Fruit fly (Drosophila melanogaster) whole organism, wandering third instar larva: ENCODE results near the gene CG4069.

Experiments
- Abd-B ChIP-seq: fragments of >200 bp; optimal IDR thresholded peaks from 2 replicates; lab custom pipeline; 2017; ENCODE audit warnings: missing biosample characterization, missing genetic modification characterization
- CG32264 ChIP-seq: fragments of 200-800 bp; sonication (Bioruptor generic); optimal IDR thresholded peaks from 2 replicates; lab custom pipeline; 2016; ENCODE audit warnings: missing biosample characterization, missing genetic modification characterization
- CG9705 ChIP-seq: fragments of 200-800 bp; sonication (Bioruptor generic); optimal IDR thresholded peaks from 2 replicates; lab custom pipeline; 2018; ENCODE audit warnings: missing biosample characterization, mild to moderate bottlenecking, missing genetic modification characterization
- CrebA ChIP-seq: fragments of 200-800 bp; sonication (Bioruptor generic); optimal IDR thresholded peaks from 2 replicates; lab custom pipeline; 2016; ENCODE audit warnings: missing biosample characterization, mild to moderate bottlenecking, missing genetic modification characterization, borderline replicate concordance
- Dfd ChIP-seq: fragments of >200 bp; optimal IDR thresholded peaks from 2 replicates; lab custom pipeline; 2017; ENCODE audit warnings: missing biosample characterization, missing genetic modification characterization
- Dif ChIP-seq: fragments of 200-275, 200-300 bp; sonication (Bioruptor generic); optimal IDR thresholded peaks from 2 replicates; lab custom pipeline; 2018; ENCODE audit warnings: missing biosample characterization, missing genetic modification characterization; ENCODE audit not compliant: partially characterized antibody
- GATAd ChIP-seq: sonication (Bioruptor generic); optimal IDR thresholded peaks from 2 replicates; lab custom pipeline; 2016; ENCODE audit warnings: missing biosample characterization, missing genetic modification characterization
- HLH106 ChIP-seq: fragments of 200-800 bp; optimal IDR thresholded peaks from 3 replicates; lab custom pipeline; 2019; ENCODE audit warnings: missing biosample characterization, mild to moderate bottlenecking, missing genetic modification characterization, moderate library complexity
- Hnf4 ChIP-seq: fragments of 200-800 bp; sonication (Bioruptor generic); optimal IDR thresholded peaks from 2 replicates; lab custom pipeline; 2016; ENCODE audit warnings: missing biosample characterization, mild to moderate bottlenecking, missing genetic modification characterization
- Hr78 ChIP-seq: fragments of >200 bp; optimal IDR thresholded peaks from 2 replicates; lab custom pipeline; 2017; ENCODE audit warnings: missing biosample characterization, missing genetic modification characterization
- Hr83 ChIP-seq: fragments of 200-300 bp; sonication (Bioruptor generic); optimal IDR thresholded peaks from 2 replicates; lab custom pipeline; 2016; ENCODE audit warnings: missing biosample characterization, mild to moderate bottlenecking, missing genetic modification characterization, moderate library complexity; ENCODE audit not compliant: poor library complexity, severe bottlenecking
- Jra ChIP-seq: sonication (Bioruptor generic); optimal IDR thresholded peaks from 2 replicates; lab custom pipeline; 2016; ENCODE audit warnings: missing biosample characterization, missing genetic modification characterization
- Mio ChIP-seq: sonication (Bioruptor generic); optimal IDR thresholded peaks from 2 replicates; lab custom pipeline; 2016; ENCODE audit warnings: missing biosample characterization, missing genetic modification characterization
- Myc ChIP-seq: fragments of >200 bp; optimal IDR thresholded peaks from 2 replicates; lab custom pipeline; 2017
- N ChIP-seq: fragments of >200 bp; optimal IDR thresholded peaks from 2 replicates; lab custom pipeline; 2018; ENCODE audit warnings: missing biosample characterization, missing external identifiers, missing genetic modification characterization
- OdsH ChIP-seq: fragments of 200-800 bp; sonication (Bioruptor generic); optimal IDR thresholded peaks from 2 replicates; lab custom pipeline; 2016; ENCODE audit warnings: missing biosample characterization, mild to moderate bottlenecking, missing genetic modification characterization
- Rel ChIP-seq, 2 experiments: fragments of 200-800 bp; sonication (Bioruptor generic) in 1 of 2; optimal IDR thresholded peaks; 2 replicates in 1 of 2; 3 replicates in 1 of 2; lab custom pipeline; 2016 to 2019; ENCODE audit warnings: mild to moderate bottlenecking in 2 of 2, missing biosample characterization in 2 of 2, missing genetic modification characterization in 2 of 2, moderate library complexity in 1 of 2
- Sp1 ChIP-seq: fragments of 200-800 bp; sonication (Bioruptor generic); optimal IDR thresholded peaks from 3 replicates; lab custom pipeline; 2019; ENCODE audit warnings: missing biosample characterization, mild to moderate bottlenecking, missing genetic modification characterization, moderate library complexity
- Vsx2 ChIP-seq: fragments of 200-300, 225-300 bp; sonication (Bioruptor generic); optimal IDR thresholded peaks from 2 replicates; lab custom pipeline; 2018; ENCODE audit warnings: missing biosample characterization, missing genetic modification characterization; ENCODE audit not compliant: partially characterized antibody
- br ChIP-seq: fragments of 200-800 bp; sonication (Bioruptor generic); optimal IDR thresholded peaks from 2 replicates; lab custom pipeline; 2016; ENCODE audit warnings: missing biosample characterization, missing genetic modification characterization
- brk ChIP-seq: fragments of 200-800 bp; sonication (Bioruptor generic); optimal IDR thresholded peaks from 2 replicates; lab custom pipeline; 2016; ENCODE audit warnings: missing biosample characterization, mild to moderate bottlenecking, missing genetic modification characterization
- dl ChIP-seq, 2 experiments: fragments of 175-275, 200-275 bp in 1 of 2; fragments of 200-275 bp in 1 of 2; sonication (Bioruptor generic); optimal IDR thresholded peaks; lab custom pipeline; 2018; ENCODE audit warnings: mild to moderate bottlenecking in 2 of 2, missing biosample characterization in 2 of 2, missing genetic modification characterization in 2 of 2, moderate library complexity in 2 of 2; ENCODE audit not compliant: partially characterized antibody in 2 of 2, insufficient read depth in 1 of 2
- dmrt93B ChIP-seq: fragments of 200-800 bp; sonication (Bioruptor generic); optimal IDR thresholded peaks from 2 replicates; lab custom pipeline; 2018; ENCODE audit warnings: missing biosample characterization, mild to moderate bottlenecking, missing genetic modification characterization
- dsf ChIP-seq: sonication (Bioruptor generic); optimal IDR thresholded peaks from 2 replicates; lab custom pipeline; 2016; ENCODE audit warnings: missing biosample characterization, missing genetic modification characterization, borderline replicate concordance
- ey ChIP-seq: fragments of 200-800 bp; sonication (Bioruptor generic); optimal IDR thresholded peaks from 2 replicates; lab custom pipeline; 2016; ENCODE audit warnings: missing biosample characterization, missing genetic modification characterization
- foxo ChIP-seq, 2 experiments: fragments of 200-800 bp; sonication (Bioruptor generic); optimal IDR thresholded peaks; 2 replicates in 1 of 2; 3 replicates in 1 of 2; lab custom pipeline; 2016 to 2017; ENCODE audit warnings: missing biosample characterization in 2 of 2, missing genetic modification characterization in 2 of 2
- fru ChIP-seq: fragments of 200-800 bp; sonication (Bioruptor generic); optimal IDR thresholded peaks from 3 replicates; lab custom pipeline; 2016; ENCODE audit warnings: missing biosample characterization, mild to moderate bottlenecking, missing genetic modification characterization
- h ChIP-seq: fragments of 200-800 bp; sonication (Bioruptor generic); optimal IDR thresholded peaks from 3 replicates; lab custom pipeline; 2016; ENCODE audit warnings: missing biosample characterization, mild to moderate bottlenecking, missing genetic modification characterization
- lola ChIP-seq: fragments of >200 bp; optimal IDR thresholded peaks from 2 replicates; lab custom pipeline; 2017; ENCODE audit warnings: missing biosample characterization, missing genetic modification characterization
- psq ChIP-seq: fragments of 200-800 bp; sonication (Bioruptor generic); optimal IDR thresholded peaks from 3 replicates; lab custom pipeline; 2017; ENCODE audit warnings: missing biosample characterization, mild to moderate bottlenecking, missing genetic modification characterization, moderate library complexity
- rgr ChIP-seq: fragments of 200-800 bp; sonication (Bioruptor generic); optimal IDR thresholded peaks from 3 replicates; lab custom pipeline; 2016; ENCODE audit warnings: missing biosample characterization, mild to moderate bottlenecking, missing genetic modification characterization
- sage ChIP-seq: fragments of 200-800 bp; sonication (Bioruptor generic); optimal IDR thresholded peaks from 2 replicates; lab custom pipeline; 2016; ENCODE audit warnings: missing biosample characterization, mild to moderate bottlenecking, missing genetic modification characterization
- sv ChIP-seq: fragments of 200-800 bp; sonication (Bioruptor generic); optimal IDR thresholded peaks from 3 replicates; lab custom pipeline; 2016; ENCODE audit warnings: missing biosample characterization, missing genetic modification characterization
- tai ChIP-seq: sonication (Bioruptor generic); optimal IDR thresholded peaks from 2 replicates; lab custom pipeline; 2016; ENCODE audit warnings: missing biosample characterization, missing genetic modification characterization
- woc ChIP-seq: sonication (Bioruptor generic); optimal IDR thresholded peaks from 2 replicates; lab custom pipeline; 2016; ENCODE audit warnings: missing biosample characterization, mild to moderate bottlenecking, missing genetic modification characterization

Gene CG4069

DNA sequence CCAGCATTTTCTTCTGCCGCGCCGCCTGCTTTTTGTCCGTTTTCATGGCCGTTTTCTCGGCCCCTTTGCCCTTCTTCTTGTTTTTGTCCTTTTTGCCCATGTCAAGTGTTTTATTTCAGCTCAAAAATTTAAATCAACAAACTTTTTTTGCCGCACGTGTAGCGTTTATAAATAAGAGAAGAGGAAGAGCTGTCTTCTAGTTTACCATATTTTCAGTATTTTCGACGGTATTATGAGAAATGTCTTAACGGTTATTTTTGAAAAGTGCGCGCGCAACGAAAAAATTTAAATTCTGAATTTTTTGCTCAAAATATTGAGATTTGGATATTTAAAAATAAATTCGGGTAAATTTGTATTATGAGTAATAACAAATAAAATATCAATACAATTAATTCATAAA lies at the start of gene CG4069:
TSS of gene CG4069 (minus strand) at position 193 of the 400 bp plus-strand sequence.
- TF ChIP-seq Myc (lab: Kevin White, UChicago) (peak; percentile 31), ey (GFP tag; lab: Kevin White, UChicago) (no peak), N (no peak)

DNA sequence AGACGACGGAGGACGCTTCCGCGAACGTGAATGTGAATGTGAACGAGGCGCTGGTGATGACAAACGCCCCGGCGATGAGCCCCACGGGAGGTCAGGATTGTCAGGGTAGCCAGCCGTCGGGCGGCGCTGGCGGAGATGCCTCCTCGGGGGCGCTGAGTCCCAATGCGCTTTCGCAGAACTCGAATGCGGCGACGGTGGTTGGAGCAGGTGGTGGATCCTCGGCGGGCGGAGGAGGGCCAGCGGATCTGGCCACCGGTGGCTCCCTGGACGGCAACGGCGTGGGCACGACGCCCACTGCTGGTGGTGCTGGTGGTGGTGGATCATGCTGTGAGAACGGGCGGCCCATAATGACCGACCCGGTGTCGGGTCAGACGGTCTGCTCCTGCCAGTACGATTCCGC lies 48.6 kb upstream of the CG4069 start:
- TF ChIP-seq Dfd (GFP tag; lab: Kevin White, UChicago) = peak; percentile 86
- TF ChIP-seq Hnf4 (GFP tag; lab: Kevin White, UChicago) = no peak

DNA sequence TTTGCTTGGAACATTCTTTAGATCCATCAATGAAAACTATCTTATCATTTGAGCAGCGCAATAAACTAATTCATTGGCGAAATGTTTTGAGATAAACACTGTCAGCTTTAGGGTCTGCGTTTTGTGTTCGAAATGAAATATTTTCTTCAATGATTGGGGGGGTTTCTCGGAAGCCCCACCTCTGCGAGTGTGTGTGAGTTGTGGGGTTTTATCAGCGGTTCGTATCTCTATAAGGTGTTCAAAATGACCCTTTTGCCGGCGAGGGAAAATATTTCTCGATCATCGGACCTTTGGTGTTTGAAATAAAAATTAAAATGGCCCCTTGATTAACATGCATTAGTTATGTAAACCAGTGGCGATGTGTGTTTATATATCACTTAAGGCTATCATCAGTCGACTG lies 47.9 kb upstream of the CG4069 start:
- TF ChIP-seq rgr (GFP tag; lab: Kevin White, UChicago) (no peak), dl (GFP tag; optimal IDR thresholded peaks at IDR 0.05; lab: Kevin White, UChicago; ENCODE audit: insufficient read depth in 1 of 2, partially characterized antibody in 2 of 2) (no peak), OdsH (GFP tag; lab: Kevin White, UChicago) (no peak), Hr83 (GFP tag; lab: Kevin White, UChicago) (no peak), foxo (GFP tag; optimal IDR thresholded peaks at IDR 0.05; lab: Kevin White, UChicago) (no peak), sv (GFP tag; lab: Kevin White, UChicago) (no peak), Abd-B (GFP tag; lab: Kevin White, UChicago) (no peak), Sp1 (GFP tag; lab: Kevin White, UChicago) (no peak), Myc (lab: Kevin White, UChicago) (no peak)

DNA sequence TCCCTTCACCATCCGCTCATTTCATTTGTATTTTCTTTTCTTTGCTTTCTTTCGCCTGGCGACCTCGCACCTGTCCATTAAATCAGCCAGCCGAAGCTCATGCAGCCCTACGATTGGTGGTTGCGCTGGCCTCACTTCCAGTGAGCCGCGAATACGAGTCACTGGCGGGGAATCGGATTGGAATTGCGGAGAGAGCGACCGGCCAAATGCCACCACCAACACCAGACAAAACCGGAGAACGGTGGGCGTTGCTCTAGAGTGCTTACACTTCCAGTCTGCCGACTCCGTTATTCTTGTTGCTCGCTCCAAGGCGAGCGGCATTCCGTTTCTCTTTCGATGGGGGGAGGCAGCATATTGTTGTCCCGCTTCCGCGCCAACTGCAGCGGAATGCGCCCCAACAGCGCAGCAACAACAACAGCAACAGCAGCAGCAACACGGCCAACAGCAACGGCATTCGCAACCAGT lies 43.1 kb upstream of the CG4069 start, which contains the start of gene ara:
TSS of gene ara (plus strand) at position 461 of the 465 bp plus-strand sequence.
- no peak for TF ChIP-seq Myc (lab: Kevin White, UChicago)
- TF ChIP-seq Dif = peak; percentile 39
- peak in 1 of 2 experiments; percentile 7 for TF ChIP-seq dl (GFP tag; optimal IDR thresholded peaks at IDR 0.05; lab: Kevin White, UChicago; ENCODE audit: insufficient read depth in 1 of 2, partially characterized antibody in 2 of 2)
- no peak for TF ChIP-seq Jra (GFP tag; lab: Kevin White, UChicago)
- TF ChIP-seq CrebA (GFP tag; lab: Kevin White, UChicago) = no peak
- no peak for TF ChIP-seq CG9705 (GFP tag; lab: Kevin White, UChicago)
- peak; percentile 61 for TF ChIP-seq Vsx2

DNA sequence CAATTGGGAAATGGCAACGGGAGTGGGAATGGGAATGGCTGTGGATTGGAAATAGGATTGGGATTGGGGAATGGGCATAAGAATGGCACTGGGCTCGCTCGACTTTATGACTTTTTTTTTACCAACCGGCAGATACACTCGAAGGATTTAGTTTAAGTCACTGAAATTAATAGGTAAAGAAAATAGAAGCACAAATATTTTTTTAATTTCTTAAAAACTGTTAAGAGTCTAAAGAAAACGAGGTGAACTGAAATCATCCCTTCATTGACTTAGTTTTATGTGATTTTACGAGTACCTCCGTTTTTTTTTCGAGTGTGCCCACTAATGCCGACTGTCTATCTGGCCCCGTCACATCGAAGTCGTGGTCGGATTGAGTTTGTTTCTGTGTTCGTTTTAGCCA lies 37.8 kb upstream of the CG4069 start:
- no peak for TF ChIP-seq Myc (lab: Kevin White, UChicago)
- no peak for TF ChIP-seq br (GFP tag; lab: Kevin White, UChicago)
- no peak for TF ChIP-seq rgr (GFP tag; lab: Kevin White, UChicago)
- no peak for TF ChIP-seq HLH106
- TF ChIP-seq tai (GFP tag; lab: Kevin White, UChicago) = no peak
- no peak for TF ChIP-seq CrebA (GFP tag; lab: Kevin White, UChicago)

DNA sequence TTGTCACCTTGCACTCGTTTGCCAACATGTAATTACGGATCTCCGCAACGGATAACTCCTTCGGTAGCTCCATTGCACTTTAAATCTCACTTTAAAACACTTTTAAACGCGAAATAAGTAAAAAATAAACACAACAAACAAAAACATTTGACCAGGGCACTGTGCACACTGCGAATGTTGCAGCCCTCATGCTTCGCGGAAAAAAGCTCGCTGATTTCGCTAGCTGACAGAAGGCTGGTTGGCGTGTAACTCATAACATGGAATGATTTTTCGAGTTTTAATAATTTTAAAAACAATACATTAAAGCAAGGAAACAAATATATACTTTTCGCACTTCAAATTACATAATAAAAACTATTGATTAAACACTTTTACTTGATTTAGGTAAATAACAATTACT lies 35.3 kb upstream of the CG4069 start, which contains the start of gene sowah:
TSS of gene sowah (minus strand) at position 177 of the 400 bp plus-strand sequence.
- TF ChIP-seq foxo (GFP tag; optimal IDR thresholded peaks at IDR 0.05; lab: Kevin White, UChicago) = no peak
- no peak for TF ChIP-seq Dfd (GFP tag; lab: Kevin White, UChicago)
- no peak for TF ChIP-seq N
- TF ChIP-seq dmrt93B (GFP tag; lab: Kevin White, UChicago) = peak; percentile 24
- no peak for TF ChIP-seq Hr78 (GFP tag; lab: Kevin White, UChicago)
- no peak for TF ChIP-seq tai (GFP tag; lab: Kevin White, UChicago)
- peak; percentile 20 for TF ChIP-seq h (GFP tag; lab: Kevin White, UChicago)
- no peak for TF ChIP-seq Abd-B (GFP tag; lab: Kevin White, UChicago)
- TF ChIP-seq Dif = peak; percentile 99
- TF ChIP-seq CG9705 (GFP tag; lab: Kevin White, UChicago) = peak; percentile 51
- TF ChIP-seq Vsx2 = peak; percentile 90
- TF ChIP-seq HLH106 = peak; percentile 43
- no peak for TF ChIP-seq dsf
- no peak for TF ChIP-seq Rel (GFP tag; optimal IDR thresholded peaks at IDR 0.05; lab: Kevin White, UChicago)
- TF ChIP-seq Rel (tag; optimal IDR thresholded peaks at IDR 0.05; lab: Kevin White, UChicago) = peak; percentile 7
- TF ChIP-seq CG32264 (GFP tag; lab: Kevin White, UChicago) = no peak
- peak; percentile 72 to 87 for TF ChIP-seq dl (GFP tag; optimal IDR thresholded peaks at IDR 0.05; lab: Kevin White, UChicago; ENCODE audit: insufficient read depth in 1 of 2, partially characterized antibody in 2 of 2)
- TF ChIP-seq brk = no peak
- no peak for TF ChIP-seq CrebA (GFP tag; lab: Kevin White, UChicago)
- TF ChIP-seq psq = no peak
- TF ChIP-seq Sp1 (GFP tag; lab: Kevin White, UChicago) = peak; percentile 19
- TF ChIP-seq woc (GFP tag; lab: Kevin White, UChicago) = peak; percentile 34
- no peak for TF ChIP-seq Hnf4 (GFP tag; lab: Kevin White, UChicago)
- TF ChIP-seq sv (GFP tag; lab: Kevin White, UChicago) = no peak
- TF ChIP-seq GATAd = no peak
- no peak for TF ChIP-seq lola (GFP tag; lab: Kevin White, UChicago)
- TF ChIP-seq Myc (lab: Kevin White, UChicago) = no peak
- TF ChIP-seq Hr83 (GFP tag; lab: Kevin White, UChicago) = peak; percentile 33
- TF ChIP-seq fru = no peak
- no peak for TF ChIP-seq Mio
- peak; percentile 20 for TF ChIP-seq Jra (GFP tag; lab: Kevin White, UChicago)
- TF ChIP-seq sage (GFP tag; lab: Kevin White, UChicago) = no peak
